Fruit fly (Drosophila melanogaster) whole organism, embryonic: ENCODE data around the gene CG31102.

ENCODE experiments used
- B-H2 ChIP-seq: fragments of 200-800 bp; sonication (Bioruptor generic); optimal IDR thresholded peaks from 2 replicates; lab custom pipeline; 2018; ENCODE audit warnings: missing biosample characterization, mild to moderate bottlenecking, missing genetic modification characterization
- BtbVII ChIP-seq: fragments of 200-800 bp; sonication (Bioruptor generic); optimal IDR thresholded peaks from 3 replicates; lab custom pipeline; 2017; ENCODE audit warnings: missing biosample characterization, mild to moderate bottlenecking, missing genetic modification characterization
- CG10654 ChIP-seq: fragments of 200-800 bp; sonication (Bioruptor generic); optimal IDR thresholded peaks from 2 replicates; lab custom pipeline; 2016; ENCODE audit warnings: missing biosample characterization, missing genetic modification characterization
- CG12236 ChIP-seq: fragments of 200-800 bp; sonication (Bioruptor generic); optimal IDR thresholded peaks from 2 replicates; lab custom pipeline; 2016; ENCODE audit warnings: missing biosample characterization, missing genetic modification characterization
- CG14014 ChIP-seq: fragments of 200-800 bp; sonication (Bioruptor generic); IDR thresholded peaks from 2 replicates; pipeline ENCODE4 v1.3.6; 2022; ENCODE audit warnings: missing biosample characterization, missing genetic modification characterization
- CG14667 ChIP-seq: fragments of 200-800 bp; sonication (Bioruptor generic); IDR thresholded peaks from 2 replicates; pipeline ENCODE4 v1.3.6; 2022; ENCODE audit warnings: missing biosample characterization, missing genetic modification characterization
- CG15011 ChIP-seq: fragments of 200-800 bp; sonication (Bioruptor generic); optimal IDR thresholded peaks from 3 replicates; lab custom pipeline; 2018; ENCODE audit warnings: missing biosample characterization, mild to moderate bottlenecking, missing genetic modification characterization
- CG15269 ChIP-seq: fragments of 200-800 bp; sonication (Bioruptor generic); optimal IDR thresholded peaks from 2 replicates; lab custom pipeline; 2018; ENCODE audit warnings: missing biosample characterization, mild to moderate bottlenecking, missing genetic modification characterization, moderate library complexity
- CG1602 ChIP-seq: fragments of 200-800 bp; sonication (Bioruptor generic); optimal IDR thresholded peaks from 3 replicates; lab custom pipeline; 2016; ENCODE audit warnings: missing biosample characterization, missing genetic modification characterization
- CG18011 ChIP-seq: fragments of 200-800 bp; sonication (Bioruptor generic); optimal IDR thresholded peaks from 2 replicates; lab custom pipeline; 2017; ENCODE audit warnings: missing biosample characterization, missing genetic modification characterization, mild to moderate bottlenecking, moderate library complexity, missing genotype
- CG18476 ChIP-seq: fragments of 200-800 bp; sonication (Bioruptor generic); optimal IDR thresholded peaks from 2 replicates; lab custom pipeline; 2016; ENCODE audit warnings: missing biosample characterization, mild to moderate bottlenecking, missing genetic modification characterization
- CG18764 ChIP-seq: fragments of 200-800 bp; sonication (Bioruptor generic); optimal IDR thresholded peaks from 3 replicates; lab custom pipeline; 2016; ENCODE audit warnings: missing biosample characterization, missing genetic modification characterization
- CG3163 ChIP-seq: fragments of 200-800 bp; sonication (Bioruptor generic); optimal IDR thresholded peaks from 3 replicates; lab custom pipeline; 2016; ENCODE audit warnings: missing biosample characterization, missing genetic modification characterization
- CG4424 ChIP-seq: fragments of 200-800 bp; sonication (Bioruptor generic); optimal IDR thresholded peaks from 3 replicates; lab custom pipeline; 2016; ENCODE audit warnings: missing biosample characterization, missing genetic modification characterization
- CG6175 ChIP-seq: fragments of 200-800 bp; sonication (Bioruptor generic); IDR thresholded peaks from 3 replicates; pipeline ENCODE4 v1.3.6; 2022; ENCODE audit warnings: missing biosample characterization, missing genetic modification characterization
- CG7745 ChIP-seq: fragments of 200-800 bp; sonication (Bioruptor generic); optimal IDR thresholded peaks from 2 replicates; lab custom pipeline; 2018; ENCODE audit warnings: missing biosample characterization, mild to moderate bottlenecking, missing genetic modification characterization, moderate library complexity
- CG8388 ChIP-seq: fragments of 200-800 bp; sonication (Bioruptor generic); optimal IDR thresholded peaks from 2 replicates; lab custom pipeline; 2019; ENCODE audit warnings: missing biosample characterization, mild to moderate bottlenecking, missing genetic modification characterization, moderate library complexity
- CG8765 ChIP-seq: fragments of 200-800 bp; sonication (Bioruptor generic); IDR thresholded peaks from 2 replicates; pipeline ENCODE4 v1.3.6; 2022; ENCODE audit warnings: missing biosample characterization, missing genetic modification characterization
- CG9727 ChIP-seq: fragments of 200-800 bp; sonication (Bioruptor generic); optimal IDR thresholded peaks from 3 replicates; lab custom pipeline; 2017; ENCODE audit warnings: missing biosample characterization, mild to moderate bottlenecking, missing genetic modification characterization
- CrebB ChIP-seq: fragments of 200-800 bp; sonication (Bioruptor generic); optimal IDR thresholded peaks from 3 replicates; lab custom pipeline; 2018; ENCODE audit warnings: missing biosample characterization, mild to moderate bottlenecking, missing genetic modification characterization
- Dfd ChIP-seq, 2 experiments: fragments of >200 bp; optimal IDR thresholded peaks; 2 replicates each; lab custom pipeline; 2017; ENCODE audit warnings: missing biosample characterization in 2 of 2, missing genetic modification characterization in 2 of 2
- Doc3 ChIP-seq: fragments of 200-800 bp; sonication (Bioruptor generic); IDR thresholded peaks from 3 replicates; pipeline ENCODE4 v1.3.6; 2022; ENCODE audit warnings: missing biosample characterization, missing genetic modification characterization; ENCODE audit not compliant: partially characterized antibody
- E2f1 ChIP-seq: fragments of 200-800 bp; sonication (Bioruptor generic); IDR thresholded peaks from 2 replicates; pipeline ENCODE4 v1.3.6; 2022; ENCODE audit warnings: missing biosample characterization, missing genetic modification characterization
- Elba2 ChIP-seq: fragments of 200-800 bp; sonication (Bioruptor generic); optimal IDR thresholded peaks from 3 replicates; lab custom pipeline; 2016; ENCODE audit warnings: missing biosample characterization, missing genetic modification characterization
- Gug ChIP-seq: fragments of 200-800 bp; sonication (Bioruptor generic); IDR thresholded peaks from 4 replicates; pipeline ENCODE4 v1.3.6; 2022; ENCODE audit warnings: missing biosample characterization, missing genetic modification characterization
- Hsf ChIP-seq: fragments of 200-800 bp; sonication (Bioruptor generic); optimal IDR thresholded peaks from 3 replicates; lab custom pipeline; 2016; ENCODE audit warnings: missing biosample characterization, missing genetic modification characterization
- Kr ChIP-seq: fragments of 200-800 bp; sonication (Bioruptor generic); optimal IDR thresholded peaks from 2 replicates; lab custom pipeline; 2017; ENCODE audit warnings: missing biosample characterization, mild to moderate bottlenecking, missing genetic modification characterization
- MESR4 ChIP-seq: fragments of 200-800 bp; sonication (Bioruptor generic); optimal IDR thresholded peaks from 2 replicates; lab custom pipeline; 2018; ENCODE audit warnings: missing biosample characterization, mild to moderate bottlenecking, missing genetic modification characterization, moderate library complexity
- NC2α ChIP-seq: fragments of 200-800 bp; sonication (Bioruptor generic); optimal IDR thresholded peaks from 2 replicates; lab custom pipeline; 2016; ENCODE audit warnings: missing biosample characterization, missing genetic modification characterization
- Neu2 ChIP-seq: fragments of 200-800 bp; sonication (Bioruptor generic); optimal IDR thresholded peaks from 3 replicates; lab custom pipeline; 2016; ENCODE audit warnings: missing biosample characterization, missing genetic modification characterization, borderline replicate concordance
- Rfx ChIP-seq: fragments of 200-800 bp; sonication (Bioruptor generic); IDR thresholded peaks from 2 replicates; pipeline ENCODE4 v1.3.6; 2022; ENCODE audit warnings: missing biosample characterization, missing genetic modification characterization
- Taf1 ChIP-seq: fragments of 200-800 bp; sonication (Bioruptor generic); IDR thresholded peaks from 2 replicates; pipeline ENCODE4 v1.3.6; 2022; ENCODE audit warnings: missing biosample characterization, missing genetic modification characterization
- az2 ChIP-seq: fragments of 200-800 bp; sonication (Bioruptor generic); optimal IDR thresholded peaks from 3 replicates; lab custom pipeline; 2016; ENCODE audit warnings: missing biosample characterization, missing genetic modification characterization
- caup ChIP-seq: fragments of 200-800 bp; sonication (Bioruptor generic); optimal IDR thresholded peaks from 3 replicates; lab custom pipeline; 2017; ENCODE audit warnings: missing biosample characterization, mild to moderate bottlenecking, missing genetic modification characterization, moderate library complexity; ENCODE audit not compliant: severe bottlenecking
- ci ChIP-seq: fragments of 200-800 bp; sonication (Bioruptor generic); IDR thresholded peaks from 3 replicates; pipeline ENCODE4 v1.3.6; 2022; ENCODE audit warnings: missing biosample characterization, missing genetic modification characterization
- crp ChIP-seq, 2 experiments: fragments of 200-800 bp; sonication (Bioruptor generic); optimal IDR thresholded peaks; 2 replicates in 1 of 2; 3 replicates in 1 of 2; lab custom pipeline; 2017; ENCODE audit warnings: missing biosample characterization in 2 of 2, missing genetic modification characterization in 2 of 2, mild to moderate bottlenecking in 1 of 2, moderate library complexity in 1 of 2
- dmrt11E ChIP-seq: fragments of 200-800 bp; sonication (Bioruptor generic); optimal IDR thresholded peaks from 3 replicates; lab custom pipeline; 2018; ENCODE audit warnings: missing biosample characterization, mild to moderate bottlenecking, missing genetic modification characterization, moderate library complexity
- fd64A ChIP-seq: fragments of 200-800 bp; sonication (Bioruptor generic); optimal IDR thresholded peaks from 3 replicates; lab custom pipeline; 2018; ENCODE audit warnings: missing biosample characterization, mild to moderate bottlenecking, missing genetic modification characterization
- fu2 ChIP-seq: fragments of 200-800 bp; sonication (Bioruptor generic); optimal IDR thresholded peaks from 2 replicates; lab custom pipeline; 2016; ENCODE audit warnings: missing biosample characterization, missing genetic modification characterization
- gce ChIP-seq: fragments of 200-800 bp; sonication (Bioruptor generic); IDR thresholded peaks from 3 replicates; pipeline ENCODE4 v1.3.6; 2022; ENCODE audit warnings: missing biosample characterization, missing genetic modification characterization
- gcm2 ChIP-seq: fragments of 200-800 bp; sonication (Bioruptor generic); optimal IDR thresholded peaks from 2 replicates; lab custom pipeline; 2016; ENCODE audit warnings: missing biosample characterization, missing genetic modification characterization
- gro ChIP-seq: fragments of 200-800 bp; sonication (Bioruptor generic); optimal IDR thresholded peaks from 2 replicates; lab custom pipeline; 2016; ENCODE audit warnings: missing biosample characterization, missing genetic modification characterization
- h ChIP-seq: fragments of >200 bp; optimal IDR thresholded peaks from 2 replicates; lab custom pipeline; 2017
- hkb ChIP-seq, 2 experiments: fragments of 200-800 bp in 1 of 2; fragments of >200 bp in 1 of 2; sonication (Bioruptor generic) in 1 of 2; IDR thresholded peaks in 1 of 2; optimal IDR thresholded peaks in 1 of 2; 2 replicates each; pipeline versions ENCODE4 v1.3.6 to Lab custom; 2017 to 2022; ENCODE audit warnings: missing biosample characterization in 1 of 2, missing genetic modification characterization in 1 of 2
- insv ChIP-seq, 2 experiments: fragments of 200-800 bp; sonication (Bioruptor generic); optimal IDR thresholded peaks; 3 replicates each; lab custom pipeline; 2016 to 2018; ENCODE audit warnings: missing biosample characterization in 2 of 2, missing genetic modification characterization in 2 of 2
- repo ChIP-seq: fragments of 200-800 bp; sonication (Bioruptor generic); optimal IDR thresholded peaks from 2 replicates; lab custom pipeline; 2016; ENCODE audit warnings: missing biosample characterization, missing genetic modification characterization
- ssp ChIP-seq: fragments of 200-800 bp; sonication (Bioruptor generic); IDR thresholded peaks from 2 replicates; pipeline ENCODE4 v1.3.6; 2022; ENCODE audit warnings: missing biosample characterization, missing genetic modification characterization
- tgo ChIP-seq: fragments of 200-800 bp; sonication (Bioruptor generic); IDR thresholded peaks from 3 replicates; pipeline ENCODE4 v1.3.6; 2022; ENCODE audit warnings: missing biosample characterization, missing genetic modification characterization
- tio ChIP-seq: fragments of 200-800 bp; sonication (Bioruptor generic); optimal IDR thresholded peaks from 2 replicates; lab custom pipeline; 2017; ENCODE audit warnings: missing biosample characterization, missing genetic modification characterization, inconsistent platforms

CG31102 gene

dm6 chr3R:25249145-25250141 lies 46.0 kb downstream of the CG31102 start, which contains the start of gene Nup358 (continued):
- TF ChIP-seq fu2 (no peak), E2f1 (0 out of 2 replicates have a peak, but pooled peaks have one; percentile 19), crp (GFP tag; optimal IDR thresholded peaks at IDR 0.05; lab: Kevin White, UChicago) (no peak), hkb (optimal IDR thresholded peaks at IDR 0.05; lab: Kevin White, UChicago) (no peak), hkb (GFP tag; IDR thresholded peaks at IDR 0.05; lab: Robert Waterston, UW) (no peak), ssp (GFP tag; lab: Robert Waterston, UW) (no peak), CG18764 (GFP tag; lab: Kevin White, UChicago) (no peak), CG7745 (tag; lab: Kevin White, UChicago) (no peak), Hsf (GFP tag; lab: Kevin White, UChicago) (no peak), MESR4 (GFP tag; lab: Kevin White, UChicago) (peak; percentile 24), Gug (GFP tag; lab: Robert Waterston, UW) (no peak), Taf1 (GFP tag; lab: Robert Waterston, UW) (no peak), tio (GFP tag; lab: Kevin White, UChicago) (no peak), caup (GFP tag; lab: Kevin White, UChicago) (no peak), CG14667 (GFP tag; lab: Robert Waterston, UW) (no peak), CG8765 (GFP tag; lab: Robert Waterston, UW) (no peak), B-H2 (GFP tag; lab: Kevin White, UChicago) (peak; percentile 55), CG15011 (GFP tag; lab: Kevin White, UChicago) (no peak), CG4424 (no peak), az2 (GFP tag; lab: Kevin White, UChicago) (no peak), CG18476 (GFP tag; lab: Kevin White, UChicago) (no peak), CG15269 (no peak), Dfd (GFP tag; optimal IDR thresholded peaks at IDR 0.05; lab: Kevin White, UChicago) (no peak), CG10654 (GFP tag; lab: Kevin White, UChicago) (no peak), CG14014 (GFP tag; lab: Robert Waterston, UW) (no peak), Doc3 (GFP tag; lab: Robert Waterston, UW) (peak; percentile 96), BtbVII (GFP tag; lab: Kevin White, UChicago) (no peak), gro (GFP tag; lab: Kevin White, UChicago) (no peak), ci (GFP tag; lab: Robert Waterston, UW) (no peak; the same call in 2 of the 3 replicates), fd64A (GFP tag; lab: Kevin White, UChicago) (no peak), repo (GFP tag; lab: Kevin White, UChicago) (no peak), insv (GFP tag; optimal IDR thresholded peaks at IDR 0.05; lab: Kevin White, UChicago) (no peak), CG8388 (GFP tag; lab: Kevin White, UChicago) (no peak), tgo (GFP tag; lab: Robert Waterston, UW) (no peak), CG18011 (GFP tag; lab: Kevin White, UChicago) (no peak), CG6175 (GFP tag; lab: Robert Waterston, UW) (no peak), CrebB (tag; lab: Kevin White, UChicago) (no peak), CG1602 (GFP tag; lab: Kevin White, UChicago) (no peak), CG12236 (GFP tag; lab: Kevin White, UChicago) (no peak), NC2α (no peak), gce (GFP tag; lab: Robert Waterston, UW) (no peak), CG9727 (GFP tag; lab: Kevin White, UChicago) (no peak), h (no peak), dmrt11E (no peak), Elba2 (GFP tag; lab: Kevin White, UChicago) (no peak), gcm2 (GFP tag; lab: Kevin White, UChicago) (no peak), Neu2 (GFP tag; lab: Kevin White, UChicago) (no peak), Rfx (GFP tag; lab: Robert Waterston, UW) (peak; percentile 60), CG3163 (GFP tag; lab: Kevin White, UChicago) (no peak), Kr (no peak)
